Fruit fly (Drosophila melanogaster) whole organism, embryonic: Measurements from ENCODE around the gene alphaSnap.

Source experiments
- ATbp ChIP-seq: fragments of 200-800 bp; sonication (Bioruptor generic); optimal IDR thresholded peaks from 2 replicates; lab custom pipeline; 2017; ENCODE audit warnings: missing biosample characterization, mild to moderate bottlenecking, missing genetic modification characterization, missing genetic modification reagents
- Aef1 ChIP-seq: fragments of 200-800 bp; sonication (Bioruptor generic); IDR thresholded peaks from 3 replicates; pipeline ENCODE4 v1.3.6; 2022; ENCODE audit warnings: missing biosample characterization, missing genetic modification characterization
- Asciz ChIP-seq: fragments of 200-800 bp; sonication (Bioruptor generic); optimal IDR thresholded peaks from 2 replicates; lab custom pipeline; 2017; ENCODE audit warnings: missing biosample characterization, mild to moderate bottlenecking, missing genetic modification characterization, missing genetic modification reagents
- BtbVII ChIP-seq: fragments of 200-800 bp; sonication (Bioruptor generic); optimal IDR thresholded peaks from 3 replicates; lab custom pipeline; 2017; ENCODE audit warnings: missing biosample characterization, mild to moderate bottlenecking, missing genetic modification characterization
- CG10209 ChIP-seq: fragments of 200-800 bp; sonication (Bioruptor generic); optimal IDR thresholded peaks from 3 replicates; lab custom pipeline; 2017; ENCODE audit warnings: missing biosample characterization, mild to moderate bottlenecking, missing genetic modification characterization, missing genetic modification reagents
- CG10959 ChIP-seq: fragments of 200-800 bp; sonication (Bioruptor generic); IDR thresholded peaks from 2 replicates; pipeline ENCODE4 v1.3.6; 2022; ENCODE audit warnings: missing biosample characterization, missing genetic modification characterization
- CG11695 ChIP-seq: fragments of 200-800 bp; sonication (Bioruptor generic); IDR thresholded peaks from 3 replicates; pipeline ENCODE4 v1.3.6; 2022; ENCODE audit warnings: missing biosample characterization, missing genetic modification characterization
- CG12236 ChIP-seq: fragments of 200-800 bp; sonication (Bioruptor generic); optimal IDR thresholded peaks from 2 replicates; lab custom pipeline; 2016; ENCODE audit warnings: missing biosample characterization, missing genetic modification characterization
- CG12942 ChIP-seq: fragments of 200-800 bp; sonication (Bioruptor generic); optimal IDR thresholded peaks from 3 replicates; lab custom pipeline; 2016; ENCODE audit warnings: missing biosample characterization, missing genetic modification characterization
- CG13424 ChIP-seq: fragments of 200-800 bp; sonication (Bioruptor generic); optimal IDR thresholded peaks from 2 replicates; lab custom pipeline; 2019; ENCODE audit warnings: missing biosample characterization, mild to moderate bottlenecking, missing genetic modification characterization, moderate library complexity
- CG16863 ChIP-seq: fragments of 200-800 bp; sonication (Bioruptor generic); optimal IDR thresholded peaks from 3 replicates; lab custom pipeline; 2016; ENCODE audit warnings: missing biosample characterization, missing genetic modification characterization
- CG17186 ChIP-seq: fragments of 200-800 bp; sonication (Bioruptor generic); optimal IDR thresholded peaks from 3 replicates; lab custom pipeline; 2017; ENCODE audit warnings: missing biosample characterization, missing genetic modification reagents, missing genetic modification characterization
- CG17829 ChIP-seq: fragments of 200-800 bp; optimal IDR thresholded peaks from 2 replicates; lab custom pipeline; 2019; ENCODE audit warnings: missing biosample characterization, mild to moderate bottlenecking, missing genetic modification characterization, moderate library complexity
- CG1792 ChIP-seq: fragments of 200-800 bp; sonication (Bioruptor generic); optimal IDR thresholded peaks from 2 replicates; lab custom pipeline; 2016; ENCODE audit warnings: missing biosample characterization, missing genetic modification characterization
- CG18764 ChIP-seq: fragments of 200-800 bp; sonication (Bioruptor generic); optimal IDR thresholded peaks from 3 replicates; lab custom pipeline; 2016; ENCODE audit warnings: missing biosample characterization, missing genetic modification characterization
- CG2116 ChIP-seq: fragments of 200-800 bp; sonication (Bioruptor generic); optimal IDR thresholded peaks from 3 replicates; lab custom pipeline; 2018; ENCODE audit warnings: missing biosample characterization, mild to moderate bottlenecking, missing genetic modification characterization
- CG2199 ChIP-seq: fragments of 200-800 bp; sonication (Bioruptor generic); IDR thresholded peaks from 3 replicates; pipeline ENCODE4 v1.3.6; 2022; ENCODE audit warnings: missing biosample characterization, missing genetic modification characterization
- CG2678 ChIP-seq: fragments of 200-800 bp; sonication (Bioruptor generic); optimal IDR thresholded peaks from 3 replicates; lab custom pipeline; 2019; ENCODE audit warnings: missing biosample characterization, mild to moderate bottlenecking, missing genetic modification characterization, moderate library complexity
- CG31224 ChIP-seq: fragments of 200-800 bp; sonication (Bioruptor generic); IDR thresholded peaks from 2 replicates; pipeline ENCODE4 v1.3.6; 2022; ENCODE audit warnings: missing biosample characterization, missing genetic modification characterization
- CG6683 ChIP-seq: fragments of 200-800 bp; sonication (Bioruptor generic); optimal IDR thresholded peaks from 2 replicates; lab custom pipeline; 2017; ENCODE audit warnings: missing biosample characterization, mild to moderate bottlenecking, missing genetic modification characterization, missing genetic modification reagents
- CG8388 ChIP-seq: fragments of 200-800 bp; sonication (Bioruptor generic); optimal IDR thresholded peaks from 2 replicates; lab custom pipeline; 2019; ENCODE audit warnings: missing biosample characterization, mild to moderate bottlenecking, missing genetic modification characterization, moderate library complexity
- CG8765 ChIP-seq: fragments of 200-800 bp; sonication (Bioruptor generic); IDR thresholded peaks from 2 replicates; pipeline ENCODE4 v1.3.6; 2022; ENCODE audit warnings: missing biosample characterization, missing genetic modification characterization
- CoRest ChIP-seq: fragments of 200-800 bp; sonication (Bioruptor generic); optimal IDR thresholded peaks from 3 replicates; lab custom pipeline; 2018; ENCODE audit warnings: missing biosample characterization, mild to moderate bottlenecking, missing genetic modification characterization, moderate library complexity
- H2.0 ChIP-seq: fragments of 200-800 bp; sonication (Bioruptor generic); IDR thresholded peaks from 2 replicates; pipeline ENCODE4 v1.3.6; 2022; ENCODE audit warnings: missing biosample characterization, missing genetic modification characterization
- NK7.1 ChIP-seq: fragments of 200-800 bp; sonication (Bioruptor generic); optimal IDR thresholded peaks from 3 replicates; lab custom pipeline; 2016; ENCODE audit warnings: missing biosample characterization, missing genetic modification characterization
- Stat92E ChIP-seq, 3 experiments: fragments of >200 bp in 2 of 3; fragments of 200-800 bp in 1 of 3; sonication (Bioruptor generic) in 1 of 3; optimal IDR thresholded peaks; 2 replicates each; lab custom pipeline; 2017 to 2019; ENCODE audit warnings: missing biosample characterization in 3 of 3, missing genetic modification characterization in 3 of 3, mild to moderate bottlenecking in 1 of 3, moderate library complexity in 1 of 3
- Xrp1 ChIP-seq: fragments of 200-800 bp; sonication (Bioruptor generic); IDR thresholded peaks from 2 replicates; pipeline ENCODE4 v1.3.6; 2022; ENCODE audit warnings: missing biosample characterization, missing genetic modification characterization
- al ChIP-seq: fragments of 200-800 bp; sonication (Bioruptor generic); IDR thresholded peaks from 2 replicates; pipeline ENCODE4 v1.3.6; 2022; ENCODE audit warnings: missing biosample characterization, missing genetic modification characterization
- amos ChIP-seq: fragments of 200-800 bp; sonication (Bioruptor generic); IDR thresholded peaks from 2 replicates; pipeline ENCODE4 v1.3.6; 2022; ENCODE audit warnings: missing biosample characterization, missing genetic modification characterization; ENCODE audit not compliant: partially characterized antibody
- bowl ChIP-seq: fragments of 200-800 bp; sonication (Bioruptor generic); IDR thresholded peaks from 2 replicates; pipeline ENCODE4 v1.3.6; 2022; ENCODE audit warnings: missing biosample characterization, missing genetic modification characterization
- da ChIP-seq: fragments of 200-800 bp; sonication (Bioruptor generic); optimal IDR thresholded peaks from 2 replicates; lab custom pipeline; 2016; ENCODE audit warnings: missing biosample characterization, missing genetic modification characterization
- danr ChIP-seq: fragments of 200-800 bp; sonication (Bioruptor generic); IDR thresholded peaks from 2 replicates; pipeline ENCODE4 v1.3.6; 2022; ENCODE audit warnings: missing biosample characterization, missing genetic modification characterization
- dmrt99B ChIP-seq: fragments of 200-800 bp; sonication (Bioruptor generic); optimal IDR thresholded peaks from 2 replicates; lab custom pipeline; 2018; ENCODE audit warnings: missing biosample characterization, mild to moderate bottlenecking, missing genetic modification characterization, moderate library complexity
- dpn ChIP-seq, 2 experiments: fragments of 200-800 bp; sonication (Bioruptor generic); optimal IDR thresholded peaks; 3 replicates each; lab custom pipeline; 2016; ENCODE audit warnings: missing biosample characterization in 2 of 2, missing genetic modification characterization in 2 of 2
- en ChIP-seq: fragments of 200-800 bp; sonication (Bioruptor generic); optimal IDR thresholded peaks from 2 replicates; lab custom pipeline; 2016; ENCODE audit warnings: missing biosample characterization, missing genetic modification characterization
- fd3F ChIP-seq: fragments of 200-800 bp; sonication (Bioruptor generic); optimal IDR thresholded peaks from 2 replicates; lab custom pipeline; 2018; ENCODE audit warnings: missing biosample characterization, mild to moderate bottlenecking, missing genetic modification characterization, moderate library complexity
- fd64A ChIP-seq: fragments of 200-800 bp; sonication (Bioruptor generic); optimal IDR thresholded peaks from 3 replicates; lab custom pipeline; 2018; ENCODE audit warnings: missing biosample characterization, mild to moderate bottlenecking, missing genetic modification characterization
- grn ChIP-seq: fragments of 200-800 bp; sonication (Bioruptor generic); optimal IDR thresholded peaks from 3 replicates; lab custom pipeline; 2017; ENCODE audit warnings: missing biosample characterization, missing genetic modification characterization
- jing ChIP-seq: fragments of 200-800 bp; sonication (Bioruptor generic); optimal IDR thresholded peaks from 2 replicates; lab custom pipeline; 2018; ENCODE audit warnings: missing biosample characterization, mild to moderate bottlenecking, missing genetic modification characterization
- jumu ChIP-seq: fragments of 200-800 bp; sonication (Bioruptor generic); optimal IDR thresholded peaks from 3 replicates; lab custom pipeline; 2016; ENCODE audit warnings: missing biosample characterization, missing genetic modification characterization
- pzg ChIP-seq: fragments of 200-800 bp; sonication (Bioruptor generic); optimal IDR thresholded peaks from 3 replicates; lab custom pipeline; 2018; ENCODE audit warnings: missing biosample characterization, mild to moderate bottlenecking, missing genetic modification characterization, moderate library complexity
- seq ChIP-seq: fragments of 200-800 bp; sonication (Bioruptor generic); IDR thresholded peaks from 2 replicates; pipeline ENCODE4 v1.3.6; 2022; ENCODE audit warnings: missing biosample characterization, missing genetic modification characterization
- slbo ChIP-seq: fragments of 200-800 bp; sonication (Bioruptor generic); IDR thresholded peaks from 2 replicates; pipeline ENCODE4 v1.3.6; 2022; ENCODE audit warnings: missing biosample characterization, missing genetic modification characterization
- slou ChIP-seq: fragments of 200-800 bp; sonication (Bioruptor generic); optimal IDR thresholded peaks from 3 replicates; lab custom pipeline; 2016; ENCODE audit warnings: missing biosample characterization, missing genetic modification characterization
- sr ChIP-seq: fragments of 200-800 bp; sonication (Bioruptor generic); IDR thresholded peaks from 3 replicates; pipeline ENCODE4 v1.3.6; 2022; ENCODE audit warnings: missing biosample characterization, missing genetic modification characterization
- tll ChIP-seq, 2 experiments: fragments of 200-800 bp in 1 of 2; fragments of >200 bp in 1 of 2; sonication (Bioruptor generic) in 1 of 2; optimal IDR thresholded peaks; 2 replicates each; lab custom pipeline; 2017 to 2019; ENCODE audit warnings: missing biosample characterization in 2 of 2, missing genetic modification characterization in 2 of 2, mild to moderate bottlenecking in 1 of 2, moderate library complexity in 1 of 2
- ttk ChIP-seq: fragments of 200-800 bp; sonication (Bioruptor generic); IDR thresholded peaks from 2 replicates; pipeline ENCODE4 v2.1.2; 2022; ENCODE audit warnings: missing biosample characterization, missing genetic modification characterization
- vvl ChIP-seq: fragments of 200-800 bp; sonication (Bioruptor generic); IDR thresholded peaks from 2 replicates; pipeline ENCODE4 v1.3.6; 2022; ENCODE audit warnings: missing biosample characterization, missing genetic modification characterization
- zen2 ChIP-seq: fragments of 200-800 bp; sonication (Bioruptor generic); IDR thresholded peaks from 3 replicates; pipeline ENCODE4 v1.3.6; 2022; ENCODE audit warnings: missing biosample characterization, missing genetic modification characterization; ENCODE audit not compliant: partially characterized antibody

alphaSnap gene

dm6 chr3L:20347762-20348580 lies 34.5 kb downstream of the alphaSnap start, which contains the start of the genes Rbbp5 and eRF1 (continued):
- TF ChIP-seq seq (GFP tag; lab: Robert Waterston, UW) (peak; percentile 41; the same call in 1 of the 2 replicates), CG18764 (GFP tag; lab: Kevin White, UChicago) (peak; percentile 71), tll (GFP tag; optimal IDR thresholded peaks at IDR 0.05; lab: Kevin White, UChicago) (no peak), jumu (GFP tag; lab: Kevin White, UChicago) (peak; percentile 33), CG12942 (GFP tag; lab: Kevin White, UChicago) (peak; percentile 77), CG10959 (GFP tag; lab: Robert Waterston, UW) (no peak; the same call in 1 of the 2 replicates), CG2116 (GFP tag; lab: Kevin White, UChicago) (peak; percentile 78), ttk (GFP tag; lab: Robert Waterston, UW) (no peak; the same call in 1 of the 2 replicates), fd3F (peak; percentile 57), CG10209 (GFP tag; lab: Kevin White, UChicago) (peak; percentile 62), H2.0 (no peak; the same call in 1 of the 2 replicates), dmrt99B (tag; lab: Kevin White, UChicago) (no peak), grn (GFP tag; lab: Kevin White, UChicago) (no peak), jing (no peak), slou (peak; percentile 74), dpn (GFP tag; optimal IDR thresholded peaks at IDR 0.05; lab: Kevin White, UChicago) (peak; percentile 62 to 80), CG12236 (GFP tag; lab: Kevin White, UChicago) (no peak), en (GFP tag; lab: Kevin White, UChicago) (no peak), Xrp1 (peak; percentile 80), danr (GFP tag; lab: Robert Waterston, UW) (no peak), amos (GFP tag; lab: Robert Waterston, UW) (peak; percentile 96), Asciz (GFP tag; lab: Kevin White, UChicago) (no peak), CG17829 (peak; percentile 79), slbo (GFP tag; lab: Robert Waterston, UW) (no peak; the same call in 1 of the 2 replicates), CG13424 (tag; lab: Kevin White, UChicago) (peak; percentile 83), pzg (GFP tag; lab: Kevin White, UChicago) (peak; percentile 64), CG6683 (no peak), zen2 (peak; percentile 80), al (GFP tag; lab: Robert Waterston, UW) (peak; percentile 82), ATbp (GFP tag; lab: Kevin White, UChicago) (no peak), Aef1 (GFP tag; lab: Robert Waterston, UW) (peak; percentile 88), CG11695 (GFP tag; lab: Robert Waterston, UW) (0 out of 3 replicates have a peak, but pooled peaks have one; percentile 10), vvl (GFP tag; lab: Robert Waterston, UW) (peak; percentile 16; the same call in 1 of the 2 replicates), CG8388 (GFP tag; lab: Kevin White, UChicago) (peak; percentile 72), bowl (no peak), CG1792 (GFP tag; lab: Kevin White, UChicago) (no peak), Stat92E (GFP tag; optimal IDR thresholded peaks at IDR 0.05; lab: Kevin White, UChicago) (no peak), CG2678 (tag; lab: Kevin White, UChicago) (peak; percentile 80), CG31224 (GFP tag; lab: Robert Waterston, UW) (no peak; the same call in 1 of the 2 replicates), BtbVII (peak; percentile 47), fd64A (GFP tag; lab: Kevin White, UChicago) (no peak), CG16863 (peak; percentile 32), CG17186 (GFP tag; lab: Kevin White, UChicago) (peak; percentile 48), NK7.1 (no peak), CG8765 (GFP tag; lab: Robert Waterston, UW) (peak; percentile 64), da (GFP tag; lab: Kevin White, UChicago) (no peak), CoRest (tag; lab: Kevin White, UChicago) (peak; percentile 88), sr (GFP tag; lab: Robert Waterston, UW) (no peak), CG2199 (no peak)
